Worm (Caenorhabditis elegans) whole organism, early embryonic: Measurements from ENCODE around the gene C01G5.5.

Experiments used
- scrt-1 ChIP-seq: fragments of 200-800 bp; sonication (Bioruptor generic); IDR thresholded peaks from 2 replicates; pipeline ENCODE4 v1.3.6; 2022; ENCODE audit warnings: missing genetic modification characterization, missing compliant biosample characterization
- tra-4 ChIP-seq: sonication (generic microtip); optimal IDR thresholded peaks from 2 replicates; lab custom pipeline; 2017; ENCODE audit warnings: missing genetic modification characterization, missing compliant biosample characterization

ce11 chrIV:6500843-6501242 lies 23.6 kb upstream of the C01G5.5 start:
- TF ChIP-seq scrt-1 (GFP tag; lab: Robert Waterston, UW) (no peak), tra-4 (tag; lab: Kevin White, UChicago) (no peak)
